Fruit fly (Drosophila melanogaster) whole organism, pupa: ENCODE results near the gene CG10026.

Source experiments
- CG10348 ChIP-seq: fragments of 200-800 bp; sonication (Bioruptor generic); IDR thresholded peaks from 2 replicates; pipeline ENCODE4 v1.3.6; 2022; ENCODE audit warnings: missing biosample characterization, missing genetic modification characterization
- D1 ChIP-seq: fragments of 200-800 bp; sonication (Bioruptor generic); optimal IDR thresholded peaks from 2 replicates; lab custom pipeline; 2018; ENCODE audit warnings: missing biosample characterization, mild to moderate bottlenecking, missing genetic modification characterization, moderate library complexity
- Pif1B ChIP-seq: fragments of 200-800 bp; sonication (Bioruptor generic); optimal IDR thresholded peaks from 3 replicates; lab custom pipeline; 2016; ENCODE audit warnings: missing biosample characterization, missing genetic modification characterization

DNA sequence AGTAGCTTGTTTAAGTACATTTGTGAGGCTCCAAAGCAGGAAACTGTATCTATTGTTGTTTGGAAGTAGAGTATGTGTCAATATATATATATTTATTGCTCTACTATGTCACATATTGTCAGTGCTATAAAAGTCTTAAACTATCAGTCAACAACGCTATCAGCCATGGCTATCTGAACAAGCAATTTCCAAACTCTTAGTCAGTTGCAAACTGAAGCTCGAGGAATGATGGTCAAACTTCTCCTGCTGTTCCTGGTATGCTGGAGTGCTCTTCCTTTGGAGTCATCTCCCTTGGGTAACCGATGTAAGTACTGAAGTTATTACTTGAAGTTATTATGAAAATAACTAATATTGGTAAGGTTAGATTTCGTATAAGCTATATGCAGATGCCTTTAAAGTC, 35.2 kb upstream of the CG10026 start, which contains the start of gene lectin-37Db:
- TF ChIP-seq Pif1B (GFP tag; lab: Kevin White, UChicago), result no peak
- TF ChIP-seq D1 (tag; lab: Kevin White, UChicago), result no peak
- no peak for TF ChIP-seq CG10348 (GFP tag; lab: Robert Waterston, UW)
